Worm (Caenorhabditis elegans): Measurements from ENCODE around the gene srt-18.

DNA sequence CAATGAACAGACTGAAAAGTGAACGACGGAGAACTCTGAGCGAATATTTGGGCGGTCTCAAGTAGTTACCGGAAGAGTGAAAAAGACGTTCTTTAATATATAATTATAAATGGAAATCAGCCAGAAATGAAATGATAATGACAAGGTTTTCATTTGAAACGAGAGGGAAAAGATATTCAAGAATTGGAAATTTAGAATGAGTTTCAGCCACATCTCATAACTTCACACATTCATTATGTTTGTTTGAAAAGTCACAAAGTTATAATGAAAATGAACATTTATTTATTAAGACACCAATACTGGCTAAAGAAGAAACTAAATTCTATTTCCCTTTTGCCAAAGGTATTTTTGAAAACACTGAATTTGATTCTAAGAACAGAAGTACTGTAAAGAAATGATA, 35.7 kb upstream of the srt-18 start, which contains the start of gene C25E10.7:
- no peak for TF ChIP-seq him-1 (tag; optimal IDR thresholded peaks at IDR 0.05)
- no peak for TF ChIP-seq nhr-120 (GFP tag; IDR thresholded peaks at IDR 0.05)
- TF ChIP-seq ztf-22 (GFP tag; optimal IDR thresholded peaks at IDR 0.05): no peak
- no peak for TF ChIP-seq nfya-1 (tag; optimal IDR thresholded peaks at IDR 0.05; ENCODE audit: borderline replicate concordance, insufficient read depth)
- TF ChIP-seq dpl-1 (GFP tag; optimal IDR thresholded peaks at IDR 0.05): no peak
- TF ChIP-seq F49E8.2 (tag; optimal IDR thresholded peaks at IDR 0.05; ENCODE audit: insufficient read depth): no peak
- TF ChIP-seq sptf-2 (GFP tag; optimal IDR thresholded peaks at IDR 0.05): no peak
- no peak for TF ChIP-seq lin-40 (tag; optimal IDR thresholded peaks at IDR 0.05)
- no peak for TF ChIP-seq ets-4 (GFP tag; optimal IDR thresholded peaks at IDR 0.05)
- TF ChIP-seq lin-35 (GFP tag; optimal IDR thresholded peaks at IDR 0.05): no peak
- TF ChIP-seq madf-6 (GFP tag; IDR thresholded peaks at IDR 0.05): no peak
- TF ChIP-seq aptf-3 (GFP tag; IDR thresholded peaks at IDR 0.05): no peak
